Worm (Caenorhabditis elegans): ENCODE data around the gene best-13.
"Not testable (repeated sequence)": the region's sequence is repeated elsewhere in the genome, so short reads cannot be mapped to it uniquely, and the experiment has no call there.

Gene best-13

ce11 chrIV:9869344-9869743, 34.4 kb upstream of the best-13 start:
- no peak for TF ChIP-seq med-1 (GFP tag; optimal IDR thresholded peaks at IDR 0.05; ENCODE audit: insufficient read depth)
- no peak for TF ChIP-seq cog-1 (tag; optimal IDR thresholded peaks at IDR 0.05)
- no peak for TF ChIP-seq ztf-29 (GFP tag; IDR thresholded peaks at IDR 0.05)
- no peak for TF ChIP-seq flt-1 (GFP tag; IDR thresholded peaks at IDR 0.05)
- no peak for TF ChIP-seq tab-1 (GFP tag; IDR thresholded peaks at IDR 0.05)
- TF ChIP-seq T22C8.4 (GFP tag; IDR thresholded peaks at IDR 0.05): no peak
- no peak for TF ChIP-seq klf-2 (GFP tag; conservative IDR thresholded peaks at IDR 0.05)
- TF ChIP-seq ref-1 (GFP tag; conservative IDR thresholded peaks at IDR 0.05): no peak
- TF ChIP-seq ztf-23 (GFP tag; IDR thresholded peaks at IDR 0.05): no peak

- TF ChIP-seq tab-1 (GFP tag; IDR thresholded peaks at IDR 0.05): no peak
- no peak for TF ChIP-seq T22C8.4 (GFP tag; IDR thresholded peaks at IDR 0.05)
- no peak for TF ChIP-seq ztf-23 (GFP tag; IDR thresholded peaks at IDR 0.05)
- TF ChIP-seq ref-1 (GFP tag; conservative IDR thresholded peaks at IDR 0.05): no peak
- no peak for TF ChIP-seq klf-2 (GFP tag; conservative IDR thresholded peaks at IDR 0.05)
- no peak for TF ChIP-seq ztf-29 (GFP tag; IDR thresholded peaks at IDR 0.05)
- TF ChIP-seq med-1 (GFP tag; optimal IDR thresholded peaks at IDR 0.05; ENCODE audit: insufficient read depth): no peak
- no peak for TF ChIP-seq flt-1 (GFP tag; IDR thresholded peaks at IDR 0.05)
- no peak for TF ChIP-seq cog-1 (tag; optimal IDR thresholded peaks at IDR 0.05)
These were observed 31.5 kb upstream of the best-13 start for ce11 chrIV:9872210-9872609.

ce11 chrIV:9872786-9873185, 30.9 kb upstream of the best-13 start:
- no peak for TF ChIP-seq flt-1 (GFP tag; IDR thresholded peaks at IDR 0.05)
- no peak for TF ChIP-seq ztf-29 (GFP tag; IDR thresholded peaks at IDR 0.05)
- no peak for TF ChIP-seq T22C8.4 (GFP tag; IDR thresholded peaks at IDR 0.05)
- no peak for TF ChIP-seq cog-1 (tag; optimal IDR thresholded peaks at IDR 0.05)
- TF ChIP-seq ztf-23 (GFP tag; IDR thresholded peaks at IDR 0.05): no peak
- TF ChIP-seq klf-2 (GFP tag; conservative IDR thresholded peaks at IDR 0.05): no peak
- no peak for TF ChIP-seq tab-1 (GFP tag; IDR thresholded peaks at IDR 0.05)
- no peak for TF ChIP-seq med-1 (GFP tag; optimal IDR thresholded peaks at IDR 0.05; ENCODE audit: insufficient read depth)
- no peak for TF ChIP-seq ref-1 (GFP tag; conservative IDR thresholded peaks at IDR 0.05)

- TF ChIP-seq tab-1 (GFP tag; IDR thresholded peaks at IDR 0.05) (no peak), med-1 (GFP tag; optimal IDR thresholded peaks at IDR 0.05; ENCODE audit: insufficient read depth) (no peak), ztf-23 (GFP tag; IDR thresholded peaks at IDR 0.05) (no peak), cog-1 (tag; optimal IDR thresholded peaks at IDR 0.05) (no peak), ztf-29 (GFP tag; IDR thresholded peaks at IDR 0.05) (no peak), klf-2 (GFP tag; conservative IDR thresholded peaks at IDR 0.05) (no peak), ref-1 (GFP tag; conservative IDR thresholded peaks at IDR 0.05) (no peak), flt-1 (GFP tag; IDR thresholded peaks at IDR 0.05) (no peak), T22C8.4 (GFP tag; IDR thresholded peaks at IDR 0.05) (no peak)
These were observed 29.9 kb upstream of the best-13 start for ce11 chrIV:9873837-9874236.

- TF ChIP-seq ztf-23 (GFP tag; IDR thresholded peaks at IDR 0.05) (no peak), T22C8.4 (GFP tag; IDR thresholded peaks at IDR 0.05) (no peak), med-1 (GFP tag; optimal IDR thresholded peaks at IDR 0.05; ENCODE audit: insufficient read depth) (no peak), klf-2 (GFP tag; conservative IDR thresholded peaks at IDR 0.05) (no peak), flt-1 (GFP tag; IDR thresholded peaks at IDR 0.05) (no peak), ref-1 (GFP tag; conservative IDR thresholded peaks at IDR 0.05) (no peak), cog-1 (tag; optimal IDR thresholded peaks at IDR 0.05) (no peak), ztf-29 (GFP tag; IDR thresholded peaks at IDR 0.05) (no peak), tab-1 (GFP tag; IDR thresholded peaks at IDR 0.05) (no peak)
These were observed 28.1 kb upstream of the best-13 start for ce11 chrIV:9875646-9876045.

- TF ChIP-seq T22C8.4 (GFP tag; IDR thresholded peaks at IDR 0.05) (no peak), ref-1 (GFP tag; conservative IDR thresholded peaks at IDR 0.05) (no peak), flt-1 (GFP tag; IDR thresholded peaks at IDR 0.05) (no peak), ztf-29 (GFP tag; IDR thresholded peaks at IDR 0.05) (no peak), med-1 (GFP tag; optimal IDR thresholded peaks at IDR 0.05; ENCODE audit: insufficient read depth) (no peak), klf-2 (GFP tag; conservative IDR thresholded peaks at IDR 0.05) (no peak), ztf-23 (GFP tag; IDR thresholded peaks at IDR 0.05) (no peak), cog-1 (tag; optimal IDR thresholded peaks at IDR 0.05) (no peak), tab-1 (GFP tag; IDR thresholded peaks at IDR 0.05) (no peak)
These were observed 24.8 kb upstream of the best-13 start, which contains the start of gene nhr-4 for ce11 chrIV:9878893-9879379. nhr-4 (plus strand) TSS chrIV:9879329.

ce11 chrIV:9884257-9884656, 19.5 kb upstream of the best-13 start, which contains the start of the genes prp-18 and mccc-1:
prp-18 (minus strand) TSS chrIV:9884383.
mccc-1 (plus strand) TSS chrIV:9884570.
- TF ChIP-seq flt-1 (GFP tag; IDR thresholded peaks at IDR 0.05) (no peak), tab-1 (GFP tag; IDR thresholded peaks at IDR 0.05) (no peak), klf-2 (GFP tag; conservative IDR thresholded peaks at IDR 0.05) (no peak), ztf-23 (GFP tag; IDR thresholded peaks at IDR 0.05) (no peak), ztf-29 (GFP tag; IDR thresholded peaks at IDR 0.05) (no peak), cog-1 (tag; optimal IDR thresholded peaks at IDR 0.05) (no peak), T22C8.4 (GFP tag; IDR thresholded peaks at IDR 0.05) (no peak), ref-1 (GFP tag; conservative IDR thresholded peaks at IDR 0.05) (no peak), med-1 (GFP tag; optimal IDR thresholded peaks at IDR 0.05; ENCODE audit: insufficient read depth) (no peak)

- TF ChIP-seq tab-1 (GFP tag; IDR thresholded peaks at IDR 0.05) (no peak), ref-1 (GFP tag; conservative IDR thresholded peaks at IDR 0.05) (no peak), T22C8.4 (GFP tag; IDR thresholded peaks at IDR 0.05) (no peak)
These were observed 13.9 kb upstream of the best-13 start, which contains the start of gene ttbk-3 for ce11 chrIV:9889857-9890256. ttbk-3 (minus strand) TSS chrIV:9889957.

ce11 chrIV:9891938-9892337, 11.8 kb upstream of the best-13 start, which contains the start of gene F32B6.4:
F32B6.4 (minus strand) TSS chrIV:9892038.
- no peak for TF ChIP-seq med-1 (GFP tag; optimal IDR thresholded peaks at IDR 0.05; ENCODE audit: insufficient read depth)
- no peak for TF ChIP-seq T22C8.4 (GFP tag; IDR thresholded peaks at IDR 0.05)
- TF ChIP-seq ztf-23 (GFP tag; IDR thresholded peaks at IDR 0.05): no peak
- TF ChIP-seq cog-1 (tag; optimal IDR thresholded peaks at IDR 0.05): no peak
- TF ChIP-seq ztf-29 (GFP tag; IDR thresholded peaks at IDR 0.05): no peak
- no peak for TF ChIP-seq ref-1 (GFP tag; conservative IDR thresholded peaks at IDR 0.05)

ce11 chrIV:9893649-9894048, 10.1 kb upstream of the best-13 start, which contains the start of gene sss-1:
sss-1 (minus strand) TSS chrIV:9893749.
- TF ChIP-seq ztf-23 (GFP tag; IDR thresholded peaks at IDR 0.05); klf-2 (GFP tag; conservative IDR thresholded peaks at IDR 0.05); ztf-29 (GFP tag; IDR thresholded peaks at IDR 0.05): not testable (repeated sequence)

All from whole organism, midembryonic.